Worm (Caenorhabditis elegans) whole organism, young adult: ENCODE data around the gene tpst-1.

Experiments
- B0035.1 ChIP-seq: sonication (generic microtip); optimal IDR thresholded peaks from 2 replicates; lab custom pipeline; 2016; ENCODE audit warnings: missing genetic modification characterization, mild to moderate bottlenecking, missing compliant biosample characterization, missing genotype, missing genetic modification reagents
- B0261.1 ChIP-seq: sonication (generic microtip); optimal IDR thresholded peaks from 2 replicates; lab custom pipeline; 2016; ENCODE audit warnings: mild to moderate bottlenecking, missing genetic modification characterization, moderate library complexity, missing compliant biosample characterization
- B0336.3 ChIP-seq: fragments of 200-800 bp; sonication (Bioruptor generic); IDR thresholded peaks from 2 replicates; pipeline ENCODE4 v1.3.6; 2022; ENCODE audit warnings: missing genetic modification characterization, missing compliant biosample characterization
- C17E4.6 ChIP-seq: fragments of 200-800 bp; sonication (Bioruptor generic); IDR thresholded peaks from 2 replicates; pipeline ENCODE4 v1.3.6; 2022; ENCODE audit warnings: missing genetic modification reagents, missing genetic modification characterization, missing compliant biosample characterization
- F23B12.7 ChIP-seq: sonication (generic microtip); optimal IDR thresholded peaks from 2 replicates; lab custom pipeline; 2017; ENCODE audit warnings: missing genetic modification characterization, mild to moderate bottlenecking, missing compliant biosample characterization, antibody characterized with exemption, moderate library complexity; ENCODE audit not compliant: insufficient read depth
- F39B2.1 ChIP-seq: fragments of 200-800 bp; sonication (Bioruptor generic); IDR thresholded peaks from 2 replicates; pipeline ENCODE4 v1.3.6; 2022; ENCODE audit warnings: missing genetic modification reagents, missing genetic modification characterization, missing compliant biosample characterization
- F55B11.4 ChIP-seq: sonication (generic microtip); optimal IDR thresholded peaks from 2 replicates; lab custom pipeline; 2016; ENCODE audit warnings: missing compliant biosample characterization, missing genetic modification characterization, borderline replicate concordance; ENCODE audit not compliant: insufficient read depth
- F57A8.1 ChIP-seq: fragments of 200-800 bp; sonication (Bioruptor generic); optimal IDR thresholded peaks from 2 replicates; lab custom pipeline; 2018; ENCODE audit warnings: mild to moderate bottlenecking, missing genetic modification characterization, moderate library complexity, missing compliant biosample characterization
- F57C9.4 ChIP-seq: sonication (generic microtip); optimal IDR thresholded peaks from 2 replicates; lab custom pipeline; 2017; ENCODE audit warnings: mild to moderate bottlenecking, missing genetic modification characterization, missing compliant biosample characterization
- K12H6.12 ChIP-seq: fragments of 200-800 bp; sonication (Bioruptor generic); optimal IDR thresholded peaks from 2 replicates; lab custom pipeline; 2018; ENCODE audit warnings: mild to moderate bottlenecking, missing genetic modification characterization, missing compliant biosample characterization
- T07F8.4 ChIP-seq: sonication (generic microtip); optimal IDR thresholded peaks from 2 replicates; lab custom pipeline; 2016; ENCODE audit warnings: mild to moderate bottlenecking, missing genetic modification characterization, moderate library complexity, missing compliant biosample characterization
- T26A5.8 ChIP-seq: sonication (generic microtip); optimal IDR thresholded peaks from 2 replicates; lab custom pipeline; 2016; ENCODE audit warnings: missing genetic modification characterization, missing compliant biosample characterization
- Y53G8AR.9 ChIP-seq: fragments of 200-800 bp; sonication (Bioruptor generic); conservative IDR thresholded peaks from 2 replicates; pipeline ENCODE4 v1.3.6; 2022; ENCODE audit warnings: missing genetic modification reagents, missing genetic modification characterization, missing compliant biosample characterization
- Y67H2A.10 ChIP-seq: fragments of 200-800 bp; sonication (Bioruptor generic); conservative IDR thresholded peaks from 2 replicates; pipeline ENCODE4 v1.3.6; 2022; ENCODE audit warnings: missing genetic modification reagents, missing genetic modification characterization, missing compliant biosample characterization
- ZK185.1 ChIP-seq: sonication (generic microtip); optimal IDR thresholded peaks from 2 replicates; lab custom pipeline; 2016; ENCODE audit warnings: mild to moderate bottlenecking, missing genetic modification characterization, missing compliant biosample characterization; ENCODE audit not compliant: poor library complexity, severe bottlenecking
- aptf-2 ChIP-seq: fragments of 200-800 bp; sonication (Bioruptor generic); conservative IDR thresholded peaks from 2 replicates; pipeline ENCODE4 v1.3.6; 2022; ENCODE audit warnings: missing genetic modification reagents, missing genetic modification characterization, missing compliant biosample characterization
- athp-1 ChIP-seq: sonication (generic microtip); optimal IDR thresholded peaks from 2 replicates; lab custom pipeline; 2017; ENCODE audit warnings: mild to moderate bottlenecking, missing genetic modification characterization, missing compliant biosample characterization
- bed-1 ChIP-seq: fragments of 200-800 bp; sonication (Bioruptor generic); IDR thresholded peaks from 2 replicates; pipeline ENCODE4 v1.3.6; 2022; ENCODE audit warnings: missing genetic modification reagents, missing genetic modification characterization, missing compliant biosample characterization
- ccch-3 ChIP-seq: fragments of 200-800 bp; sonication (Bioruptor generic); optimal IDR thresholded peaks from 2 replicates; lab custom pipeline; 2018; ENCODE audit warnings: mild to moderate bottlenecking, missing genetic modification characterization, missing compliant biosample characterization
- cebp-1 ChIP-seq, 2 experiments: fragments of 200-800 bp in 1 of 2; sonication (Bioruptor generic) in 1 of 2; sonication (generic microtip) in 1 of 2; IDR thresholded peaks in 1 of 2; optimal IDR thresholded peaks in 1 of 2; 2 replicates each; pipeline versions ENCODE4 v1.3.6 to Lab custom; 2017 to 2022; ENCODE audit warnings: missing compliant biosample characterization in 2 of 2, missing genetic modification characterization in 2 of 2, mild to moderate bottlenecking in 1 of 2, missing genetic modification reagents in 1 of 2, moderate library complexity in 1 of 2
- ceh-100 ChIP-seq: fragments of 200-800 bp; sonication (Bioruptor generic); IDR thresholded peaks from 2 replicates; pipeline ENCODE4 v1.3.6; 2022; ENCODE audit warnings: missing genetic modification reagents, missing genetic modification characterization, missing compliant biosample characterization
- ceh-58 ChIP-seq: fragments of 200-800 bp; sonication (Bioruptor generic); IDR thresholded peaks from 2 replicates; pipeline ENCODE4 v1.3.6; 2022; ENCODE audit warnings: missing genetic modification characterization, missing compliant biosample characterization
- egl-18 ChIP-seq: fragments of 200-800 bp; sonication (Bioruptor generic); IDR thresholded peaks from 2 replicates; pipeline ENCODE4 v1.3.6; 2022; ENCODE audit warnings: missing genetic modification reagents, missing genetic modification characterization, missing compliant biosample characterization
- egl-44 ChIP-seq: fragments of 200-800 bp; sonication (Bioruptor generic); IDR thresholded peaks from 2 replicates; pipeline ENCODE4 v1.3.6; 2022; ENCODE audit warnings: missing genetic modification reagents, missing genetic modification characterization, missing compliant biosample characterization
- hlh-26 ChIP-seq: fragments of 200-800 bp; sonication (Bioruptor generic); conservative IDR thresholded peaks from 2 replicates; pipeline ENCODE4 v1.3.6; 2022; ENCODE audit warnings: missing genetic modification reagents, missing genetic modification characterization, missing compliant biosample characterization
- hmg-1.2 ChIP-seq: fragments of 200-800 bp; sonication (Bioruptor generic); IDR thresholded peaks from 2 replicates; pipeline ENCODE4 v1.3.6; 2022; ENCODE audit warnings: missing genetic modification reagents, missing genetic modification characterization, missing compliant biosample characterization
- hrde-1 ChIP-seq: sonication (generic microtip); optimal IDR thresholded peaks from 2 replicates; lab custom pipeline; 2016; ENCODE audit warnings: missing genetic modification characterization, mild to moderate bottlenecking, missing compliant biosample characterization, moderate library complexity, missing genotype, missing genetic modification reagents, borderline replicate concordance
- lag-1 ChIP-seq: fragments of 200-800 bp; sonication (Bioruptor generic); IDR thresholded peaks from 2 replicates; pipeline ENCODE4 v1.3.6; 2022; ENCODE audit warnings: missing genetic modification reagents, missing genetic modification characterization, missing compliant biosample characterization
- lin-26 ChIP-seq: fragments of 200-800 bp; sonication (Bioruptor generic); IDR thresholded peaks from 2 replicates; pipeline ENCODE4 v1.3.6; 2022; ENCODE audit warnings: missing genetic modification reagents, missing genetic modification characterization, missing compliant biosample characterization
- lin-35 ChIP-seq, 3 experiments: fragments of 150-350 bp in 2 of 3; sonication (generic microtip) in 1 of 3; optimal IDR thresholded peaks; 2 replicates each; lab custom pipeline; 2014 to 2018; ENCODE audit warnings: missing biosample characterization in 3 of 3, missing genetic modification characterization in 3 of 3, missing genetic modification reagents in 3 of 3
- lin-40 ChIP-seq: sonication (generic microtip); optimal IDR thresholded peaks from 2 replicates; lab custom pipeline; 2016; ENCODE audit warnings: missing genetic modification characterization, mild to moderate bottlenecking, missing compliant biosample characterization, missing genotype, missing genetic modification reagents
- lir-1 ChIP-seq: fragments of 200-800 bp; sonication (Bioruptor generic); conservative IDR thresholded peaks from 2 replicates; pipeline ENCODE4 v1.3.6; 2022; ENCODE audit warnings: missing genetic modification reagents, missing genetic modification characterization, missing compliant biosample characterization
- lsy-27 ChIP-seq: sonication (generic microtip); optimal IDR thresholded peaks from 2 replicates; lab custom pipeline; 2017; ENCODE audit warnings: missing genetic modification characterization, mild to moderate bottlenecking, missing compliant biosample characterization, antibody characterized with exemption, missing genotype, borderline replicate concordance; ENCODE audit not compliant: insufficient read depth
- madf-6 ChIP-seq: fragments of 200-800 bp; sonication (Bioruptor generic); IDR thresholded peaks from 2 replicates; pipeline ENCODE4 v1.3.6; 2022; ENCODE audit warnings: missing genetic modification reagents, missing genetic modification characterization, missing compliant biosample characterization
- mcd-1 ChIP-seq: fragments of 200-800 bp; sonication (Bioruptor generic); IDR thresholded peaks from 2 replicates; pipeline ENCODE4 v1.3.6; 2022; ENCODE audit warnings: missing genetic modification reagents, missing genetic modification characterization, missing compliant biosample characterization
- mxl-1 ChIP-seq: sonication (generic microtip); optimal IDR thresholded peaks from 2 replicates; lab custom pipeline; 2016; ENCODE audit warnings: missing genetic modification characterization, missing compliant biosample characterization
- pbrm-1 ChIP-seq: fragments of 200-800 bp; sonication (Bioruptor generic); IDR thresholded peaks from 2 replicates; pipeline ENCODE4 v1.3.6; 2022; ENCODE audit warnings: missing genetic modification reagents, missing genetic modification characterization, missing compliant biosample characterization
- sea-2 ChIP-seq: fragments of 200-800 bp; sonication (Bioruptor generic); IDR thresholded peaks from 2 replicates; pipeline ENCODE4 v1.3.6; 2022; ENCODE audit warnings: missing genetic modification characterization, missing compliant biosample characterization
- snpc-3.4 ChIP-seq: sonication (generic microtip); optimal IDR thresholded peaks from 2 replicates; lab custom pipeline; 2017; ENCODE audit warnings: missing genetic modification characterization, mild to moderate bottlenecking, missing compliant biosample characterization, antibody characterized with exemption, moderate library complexity, missing genotype, missing genetic modification reagents
- tbx-9 ChIP-seq: sonication (generic microtip); optimal IDR thresholded peaks from 2 replicates; lab custom pipeline; 2016; ENCODE audit warnings: borderline replicate concordance, missing genetic modification characterization, inconsistent platforms, missing compliant biosample characterization
- unc-62 ChIP-seq: fragments of 150-350 bp; optimal IDR thresholded peaks from 2 replicates; lab custom pipeline; 2014; ENCODE audit warnings: missing biosample characterization, missing genetic modification reagents, missing genetic modification characterization
- xnd-1 ChIP-seq: sonication (generic microtip); optimal IDR thresholded peaks from 2 replicates; lab custom pipeline; 2016; ENCODE audit warnings: missing genotype, missing genetic modification reagents, missing genetic modification characterization, missing compliant biosample characterization
- zim-3 ChIP-seq: sonication (generic microtip); optimal IDR thresholded peaks from 2 replicates; lab custom pipeline; 2017; ENCODE audit warnings: mild to moderate bottlenecking, missing genetic modification characterization, moderate library complexity, missing compliant biosample characterization
- ztf-22 ChIP-seq: fragments of 200-800 bp; sonication (Bioruptor generic); optimal IDR thresholded peaks from 2 replicates; lab custom pipeline; 2018; ENCODE audit warnings: mild to moderate bottlenecking, missing genetic modification characterization, moderate library complexity, missing compliant biosample characterization
- ztf-28 ChIP-seq: fragments of 200-800 bp; sonication (Bioruptor generic); IDR thresholded peaks from 2 replicates; pipeline ENCODE4 v1.3.6; 2022; ENCODE audit warnings: missing genetic modification reagents, missing genetic modification characterization, missing compliant biosample characterization
- ztf-3 ChIP-seq: fragments of 200-800 bp; sonication (Bioruptor generic); optimal IDR thresholded peaks from 2 replicates; lab custom pipeline; 2018; ENCODE audit warnings: mild to moderate bottlenecking, missing genetic modification characterization, missing compliant biosample characterization
- ztf-6 ChIP-seq: fragments of 200-800 bp; sonication (Bioruptor generic); IDR thresholded peaks from 2 replicates; pipeline ENCODE4 v1.3.6; 2022; ENCODE audit warnings: missing genetic modification reagents, missing genetic modification characterization, missing compliant biosample characterization

Gene tpst-1

DNA sequence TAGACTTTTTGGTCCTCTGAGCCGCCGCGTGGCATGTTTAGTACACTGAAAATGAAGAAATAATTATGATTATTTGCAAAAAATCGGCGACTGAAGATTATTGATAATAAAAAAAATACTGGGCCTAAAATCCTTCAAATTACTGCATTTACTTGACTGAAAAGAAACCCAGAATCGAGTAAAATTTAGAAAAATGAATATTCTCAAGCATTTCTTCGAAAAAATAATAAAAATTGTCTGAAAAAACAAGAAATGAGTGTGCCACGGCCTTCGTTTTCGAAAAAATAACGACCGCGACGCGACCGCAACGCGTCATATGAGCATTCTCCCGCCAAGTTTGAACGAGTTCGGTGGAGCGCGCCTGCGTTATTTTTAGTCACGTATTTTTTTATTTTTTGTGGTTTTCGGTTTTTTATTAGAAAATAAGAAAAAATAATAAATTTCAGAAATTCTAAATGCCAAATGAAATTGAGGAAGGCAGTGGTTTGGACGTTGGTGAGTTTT, 25.8 kb upstream of the tpst-1 start, which contains the start of the genes rsp-3 and spin-4 (continued):
- TF ChIP-seq ccch-3 (GFP tag; lab: Kevin White, UChicago): no peak
- peak; percentile 44; the same call in 1 of the 2 replicates for TF ChIP-seq hmg-1.2 (GFP tag; lab: Robert Waterston, UW)
- no peak for TF ChIP-seq ztf-3 (GFP tag; lab: Kevin White, UChicago)
- TF ChIP-seq ZK185.1: no peak
- peak; percentile 17 for TF ChIP-seq lin-40 (tag; lab: Kevin White, UChicago)
- no peak for TF ChIP-seq lin-26
- TF ChIP-seq ztf-28 (GFP tag; lab: Robert Waterston, UW): no peak
- peak; percentile 86 for TF ChIP-seq mcd-1 (GFP tag; lab: Robert Waterston, UW)
- TF ChIP-seq lir-1 (GFP tag; lab: Robert Waterston, UW): no peak
- peak in 1 of 3 experiments; percentile 89 for TF ChIP-seq lin-35 (GFP tag; optimal IDR thresholded peaks at IDR 0.05; lab: Kevin White, UChicago)
- TF ChIP-seq ztf-22 (GFP tag; lab: Kevin White, UChicago): no peak
- TF ChIP-seq F39B2.1 (GFP tag; lab: Robert Waterston, UW): no peak
- TF ChIP-seq unc-62 (GFP tag; lab: Kevin White, UChicago): no peak
- no peak for TF ChIP-seq C17E4.6 (GFP tag; lab: Robert Waterston, UW)
- no peak for TF ChIP-seq egl-18
- no peak for TF ChIP-seq zim-3
- no peak for TF ChIP-seq ceh-100 (GFP tag; lab: Robert Waterston, UW)
- TF ChIP-seq lag-1 (GFP tag; lab: Robert Waterston, UW): no peak
- no peak for TF ChIP-seq Y53G8AR.9
- TF ChIP-seq B0035.1 (tag; lab: Kevin White, UChicago): no peak
- TF ChIP-seq F57C9.4: no peak
- no peak for TF ChIP-seq aptf-2
- peak; percentile 71 for TF ChIP-seq madf-6 (GFP tag; lab: Robert Waterston, UW)
- TF ChIP-seq athp-1 (tag; lab: Kevin White, UChicago): no peak
- no peak for TF ChIP-seq B0336.3 (GFP tag; lab: Robert Waterston, UW)
- no peak for TF ChIP-seq egl-44 (GFP tag; lab: Robert Waterston, UW)
- no peak for TF ChIP-seq bed-1
- peak; percentile 72 for TF ChIP-seq F23B12.7 (tag; lab: Kevin White, UChicago)
- TF ChIP-seq T07F8.4 (tag; lab: Kevin White, UChicago): no peak
- peak; percentile 66 for TF ChIP-seq snpc-3.4 (tag; lab: Kevin White, UChicago)
- no peak for TF ChIP-seq F57A8.1 (GFP tag; lab: Kevin White, UChicago)
- no peak for TF ChIP-seq cebp-1 (GFP tag; IDR thresholded peaks at IDR 0.05; lab: Robert Waterston, UW)
- peak; percentile 28 for TF ChIP-seq cebp-1 (tag; optimal IDR thresholded peaks at IDR 0.05; lab: Kevin White, UChicago)
- no peak for TF ChIP-seq tbx-9 (tag; lab: Kevin White, UChicago)
- no peak for TF ChIP-seq K12H6.12 (tag; lab: Kevin White, UChicago)
- TF ChIP-seq T26A5.8 (tag; lab: Kevin White, UChicago): no peak
- no peak for TF ChIP-seq hrde-1
- TF ChIP-seq lsy-27 (tag; lab: Kevin White, UChicago): no peak
- no peak for TF ChIP-seq F55B11.4 (tag; lab: Kevin White, UChicago)
- no peak for TF ChIP-seq B0261.1
- TF ChIP-seq pbrm-1 (GFP tag; lab: Robert Waterston, UW): no peak
- no peak for TF ChIP-seq mxl-1
- TF ChIP-seq xnd-1: no peak
- TF ChIP-seq ceh-58: no peak
- peak; percentile 58; the same call in 1 of the 2 replicates for TF ChIP-seq Y67H2A.10 (GFP tag; lab: Robert Waterston, UW)
- TF ChIP-seq sea-2 (GFP tag; lab: Robert Waterston, UW): no peak
- TF ChIP-seq ztf-6: no peak
- no peak for TF ChIP-seq hlh-26 (GFP tag; lab: Robert Waterston, UW)
